Worm (Caenorhabditis elegans) whole organism, dauer: ENCODE measurements around the gene C30B5.17.

Source experiments
- unc-62 ChIP-seq: sonication (generic microtip); optimal IDR thresholded peaks from 2 replicates; lab custom pipeline; 2017; ENCODE audit warnings: missing biosample characterization, missing genetic modification reagents, missing genetic modification characterization

Gene C30B5.17

ce11 chrII:6219346-6219745, 16.5 kb upstream of the C30B5.17 start, which contains the start of gene mks-2:
mks-2 (minus strand) TSS chrII:6219446.
- no peak for TF ChIP-seq unc-62 (GFP tag; lab: Kevin White, UChicago)

ce11 chrII:6208116-6208515, 5.3 kb upstream of the C30B5.17 start, which contains the start of gene daf-37:
daf-37 (minus strand) TSS chrII:6208216.
- no peak for TF ChIP-seq unc-62 (GFP tag; lab: Kevin White, UChicago)

- no peak for TF ChIP-seq unc-62 (GFP tag; lab: Kevin White, UChicago)
These were observed 4.4 kb upstream of the C30B5.17 start for ce11 chrII:6207252-6207651.

- TF ChIP-seq unc-62 (GFP tag; lab: Kevin White, UChicago) = no peak
These were observed 3.8 kb downstream of the C30B5.17 start for ce11 chrII:6199010-6199409.

ce11 chrII:6198468-6198867, 4.3 kb downstream of the C30B5.17 start, which contains the start of gene szy-4:
szy-4 (plus strand) TSS chrII:6198696.
- no peak for TF ChIP-seq unc-62 (GFP tag; lab: Kevin White, UChicago)

ce11 chrII:6196875-6197274, 5.9 kb downstream of the C30B5.17 start, which contains the start of the genes rbmx-2 and C30B5.2:
rbmx-2 (minus strand) TSS chrII:6196948.
C30B5.2 (plus strand) TSS chrII:6197180.
- no peak for TF ChIP-seq unc-62 (GFP tag; lab: Kevin White, UChicago)

ce11 chrII:6192484-6192883, 10.3 kb downstream of the C30B5.17 start, which contains the start of gene cpb-2:
cpb-2 (plus strand) TSS chrII:6192784.
- TF ChIP-seq unc-62 (GFP tag; lab: Kevin White, UChicago) = no peak

ce11 chrII:6191293-6191692, 11.5 kb downstream of the C30B5.17 start, which contains the start of gene fkh-8:
fkh-8 (minus strand) TSS chrII:6191393.
- no peak for TF ChIP-seq unc-62 (GFP tag; lab: Kevin White, UChicago)

- TF ChIP-seq unc-62 (GFP tag; lab: Kevin White, UChicago) = no peak
These were observed 12.0 kb downstream of the C30B5.17 start for ce11 chrII:6190770-6191169.

- TF ChIP-seq unc-62 (GFP tag; lab: Kevin White, UChicago) = no peak
These were observed 21.5 kb downstream of the C30B5.17 start for ce11 chrII:6181337-6181736.

ce11 chrII:6180552-6180951, 22.3 kb downstream of the C30B5.17 start:
- no peak for TF ChIP-seq unc-62 (GFP tag; lab: Kevin White, UChicago)

- TF ChIP-seq unc-62 (GFP tag; lab: Kevin White, UChicago) = no peak
These were observed 23.3 kb downstream of the C30B5.17 start, which contains the start of gene F40H3.1 for ce11 chrII:6179531-6179930. F40H3.1 (plus strand) TSS chrII:6179831.

- TF ChIP-seq unc-62 (GFP tag; lab: Kevin White, UChicago) = no peak
These were observed 24.1 kb downstream of the C30B5.17 start for ce11 chrII:6178743-6179129.

ce11 chrII:6177975-6178742, 24.7 kb downstream of the C30B5.17 start:
- no peak for TF ChIP-seq unc-62 (GFP tag; lab: Kevin White, UChicago)

- no peak for TF ChIP-seq unc-62 (GFP tag; lab: Kevin White, UChicago)
These were observed 26.5 kb downstream of the C30B5.17 start for ce11 chrII:6176154-6176897.

ce11 chrII:6175027-6175426, 27.8 kb downstream of the C30B5.17 start:
- no peak for TF ChIP-seq unc-62 (GFP tag; lab: Kevin White, UChicago)
